Worm (Caenorhabditis elegans) whole organism, L1 larva: Measurements from ENCODE around the gene nhr-87.

Experiments
- C16A3.4 ChIP-seq: fragments of 150-350 bp; optimal IDR thresholded peaks from 2 replicates; lab custom pipeline; 2014; ENCODE audit warnings: missing biosample characterization, missing genetic modification characterization
- F16B12.6 ChIP-seq: fragments of 150-350 bp; optimal IDR thresholded peaks from 2 replicates; lab custom pipeline; 2014; ENCODE audit warnings: missing biosample characterization, missing genetic modification characterization
- aly-2 ChIP-seq: fragments of 150-350 bp; optimal IDR thresholded peaks from 2 replicates; lab custom pipeline; 2014; ENCODE audit warnings: missing biosample characterization, missing genetic modification characterization
- blmp-1 ChIP-seq: fragments of 150-350 bp; optimal IDR thresholded peaks from 2 replicates; lab custom pipeline; 2014; ENCODE audit warnings: missing biosample characterization, missing genetic modification characterization
- ceh-8 ChIP-seq: fragments of 200-800 bp; sonication (Bioruptor generic); optimal IDR thresholded peaks from 2 replicates; lab custom pipeline; 2018; ENCODE audit warnings: mild to moderate bottlenecking, missing genetic modification characterization, moderate library complexity, missing compliant biosample characterization
- ceh-88 ChIP-seq: fragments of 200-800 bp; sonication (Bioruptor generic); IDR thresholded peaks from 2 replicates; pipeline ENCODE4 v1.3.6; 2022; ENCODE audit warnings: missing genetic modification characterization, missing compliant biosample characterization
- ceh-90 ChIP-seq: sonication (generic microtip); optimal IDR thresholded peaks from 2 replicates; lab custom pipeline; 2016; ENCODE audit warnings: missing genetic modification characterization, missing compliant biosample characterization
- dpl-1 ChIP-seq, 3 experiments: fragments of 150-350 bp in 2 of 3; sonication (generic microtip) in 1 of 3; optimal IDR thresholded peaks; 2 replicates each; lab custom pipeline; 2014 to 2017; ENCODE audit warnings: missing biosample characterization in 3 of 3, missing genetic modification characterization in 3 of 3, missing genetic modification reagents in 3 of 3
- efl-1 ChIP-seq, 4 experiments: fragments of 150-350 bp; optimal IDR thresholded peaks in 3 of 4; peaks in 1 of 4; 1 replicate in 1 of 4; 2 replicates in 3 of 4; lab custom pipeline; 2014; ENCODE audit warnings: missing biosample characterization in 2 of 4, missing genetic modification characterization in 2 of 4, missing genetic modification reagents in 2 of 4
- egl-13 ChIP-seq: sonication (generic microtip); optimal IDR thresholded peaks from 2 replicates; lab custom pipeline; 2016; ENCODE audit warnings: missing genotype, missing genetic modification reagents, missing genetic modification characterization, missing compliant biosample characterization
- elt-2 ChIP-seq: sonication (generic microtip); optimal IDR thresholded peaks from 2 replicates; lab custom pipeline; 2016; ENCODE audit warnings: missing genetic modification characterization, mild to moderate bottlenecking, inconsistent platforms, missing compliant biosample characterization, missing genetic modification reagents
- elt-3 ChIP-seq, 6 experiments: fragments of 150-350 bp in 1 of 6; sonication (generic microtip); optimal IDR thresholded peaks; 2 replicates each; lab custom pipeline; 2017 to 2018; ENCODE audit warnings: missing biosample characterization in 6 of 6, missing genetic modification characterization in 6 of 6, inconsistent platforms in 1 of 6
- ets-5 ChIP-seq: fragments of 200-800 bp; sonication (Bioruptor generic); IDR thresholded peaks from 2 replicates; pipeline ENCODE4 v1.3.6; 2022; ENCODE audit warnings: missing genetic modification characterization, missing compliant biosample characterization
- grh-1 ChIP-seq: fragments of 200-800 bp; sonication (Bioruptor generic); IDR thresholded peaks from 2 replicates; pipeline ENCODE4 v1.3.6; 2022; ENCODE audit warnings: missing genetic modification reagents, missing genetic modification characterization, missing compliant biosample characterization
- hpl-2 ChIP-seq: fragments of 150-350 bp; optimal IDR thresholded peaks from 2 replicates; lab custom pipeline; 2014; ENCODE audit warnings: missing biosample characterization, missing genetic modification reagents, missing genetic modification characterization
- lin-14 ChIP-seq: fragments of 200-800 bp; sonication (Bioruptor generic); optimal IDR thresholded peaks from 2 replicates; lab custom pipeline; 2018; ENCODE audit warnings: mild to moderate bottlenecking, missing genetic modification characterization, moderate library complexity, missing compliant biosample characterization
- lin-15B ChIP-seq: fragments of 150-350 bp; sonication (generic microtip); optimal IDR thresholded peaks from 3 replicates; lab custom pipeline; 2014; ENCODE audit warnings: missing biosample characterization, missing genetic modification characterization
- lsy-2 ChIP-seq, 2 experiments: fragments of 150-350 bp; optimal IDR thresholded peaks; 2 replicates each; lab custom pipeline; 2014; ENCODE audit warnings: missing biosample characterization in 2 of 2, missing genetic modification characterization in 2 of 2
- mef-2 ChIP-seq: fragments of 150-350 bp; optimal IDR thresholded peaks from 2 replicates; lab custom pipeline; 2014; ENCODE audit warnings: missing biosample characterization, missing genetic modification characterization
- nhr-12 ChIP-seq: sonication (generic microtip); optimal IDR thresholded peaks from 2 replicates; lab custom pipeline; 2017; ENCODE audit warnings: missing biosample characterization, missing genetic modification characterization
- nhr-19 ChIP-seq: fragments of 200-800 bp; sonication (Bioruptor generic); conservative IDR thresholded peaks from 2 replicates; pipeline ENCODE4 v1.3.6; 2022; ENCODE audit warnings: missing genetic modification characterization, missing compliant biosample characterization
- nhr-237 ChIP-seq: fragments of 150-350 bp; optimal IDR thresholded peaks from 2 replicates; lab custom pipeline; 2014; ENCODE audit warnings: missing biosample characterization, missing genetic modification characterization
- nhr-84 ChIP-seq: sonication (generic microtip); optimal IDR thresholded peaks from 2 replicates; lab custom pipeline; 2017; ENCODE audit warnings: missing biosample characterization, missing genetic modification characterization
- nhr-85 ChIP-seq: sonication (generic microtip); peaks from one replicate; lab custom pipeline; 2016; ENCODE audit warnings: missing genetic modification characterization, inconsistent platforms, missing compliant biosample characterization
- pag-3 ChIP-seq: sonication (generic microtip); optimal IDR thresholded peaks from 2 replicates; lab custom pipeline; 2017; ENCODE audit warnings: missing genetic modification characterization, mild to moderate bottlenecking, missing compliant biosample characterization, antibody characterized with exemption, borderline replicate concordance; ENCODE audit not compliant: insufficient read depth
- pqm-1 ChIP-seq: sonication (generic microtip); optimal IDR thresholded peaks from 3 replicates; lab custom pipeline; 2017; ENCODE audit warnings: missing biosample characterization, missing genetic modification characterization
- rnt-1 ChIP-seq: sonication (generic microtip); optimal IDR thresholded peaks from 2 replicates; lab custom pipeline; 2016; ENCODE audit warnings: mild to moderate bottlenecking, missing genetic modification characterization, moderate library complexity, missing compliant biosample characterization
- tbx-2 ChIP-seq: sonication (generic microtip); optimal IDR thresholded peaks from 2 replicates; lab custom pipeline; 2016; ENCODE audit warnings: missing genetic modification characterization, missing compliant biosample characterization
- unc-30 ChIP-seq: sonication (generic microtip); optimal IDR thresholded peaks from 2 replicates; lab custom pipeline; 2017; ENCODE audit warnings: missing biosample characterization, missing genetic modification characterization
- unc-62 ChIP-seq: fragments of 150-350 bp; optimal IDR thresholded peaks from 2 replicates; lab custom pipeline; 2014; ENCODE audit warnings: missing biosample characterization, missing genetic modification reagents, missing genetic modification characterization
- unc-86 ChIP-seq: sonication (generic microtip); optimal IDR thresholded peaks from 2 replicates; lab custom pipeline; 2016; ENCODE audit warnings: missing genetic modification characterization, missing compliant biosample characterization
- vab-15 ChIP-seq: sonication (generic microtip); optimal IDR thresholded peaks from 2 replicates; lab custom pipeline; 2017; ENCODE audit warnings: missing genotype, mild to moderate bottlenecking, missing genetic modification characterization, missing compliant biosample characterization
- zag-1 ChIP-seq: fragments of 150-350 bp; optimal IDR thresholded peaks from 2 replicates; lab custom pipeline; 2014; ENCODE audit warnings: missing biosample characterization, missing genetic modification characterization
- ztf-4 ChIP-seq: fragments of 150-350 bp; optimal IDR thresholded peaks from 2 replicates; lab custom pipeline; 2014; ENCODE audit warnings: missing biosample characterization, missing genetic modification characterization

nhr-87 gene

DNA sequence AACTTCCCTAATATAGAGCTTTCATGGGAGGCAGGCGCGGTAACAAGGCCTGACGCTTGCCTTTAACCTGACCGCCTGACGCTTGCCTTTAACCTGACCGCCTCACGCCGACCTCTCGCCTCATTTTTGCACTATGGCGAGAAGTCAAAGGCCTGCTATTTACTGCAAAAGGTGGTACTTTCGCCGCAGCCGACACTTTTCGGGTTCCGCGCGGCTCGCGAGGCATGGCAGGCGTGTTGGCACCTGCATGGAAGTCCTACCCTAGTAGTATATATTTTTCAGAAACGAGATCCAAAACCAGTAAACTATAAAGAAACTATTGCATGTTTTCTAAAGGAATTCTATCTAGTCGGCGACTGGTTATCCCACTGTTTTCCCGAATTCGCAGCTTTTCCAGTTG, 4.9 kb downstream of the nhr-87 start:
- peak; percentile 2 for TF ChIP-seq nhr-85 (tag; lab: Kevin White, UChicago)
- no peak for TF ChIP-seq efl-1 (optimal IDR thresholded peaks at IDR 0.05; lab: Kevin White, UChicago)
- peak in 1 of 2 experiments; percentile 80 for TF ChIP-seq efl-1 (GFP tag; optimal IDR thresholded peaks at IDR 0.05 in 1 of 2; lab: Kevin White, UChicago)
- TF ChIP-seq lsy-2 (tag; optimal IDR thresholded peaks at IDR 0.05; lab: Kevin White, UChicago) = no peak
- no peak for TF ChIP-seq mef-2 (tag; lab: Kevin White, UChicago)

- no peak for TF ChIP-seq ztf-4
- TF ChIP-seq ceh-90 (tag; lab: Kevin White, UChicago) = no peak
- no peak for TF ChIP-seq tbx-2 (tag; lab: Kevin White, UChicago)
- TF ChIP-seq unc-86 = no peak
- no peak for TF ChIP-seq egl-13 (tag; lab: Kevin White, UChicago)
- TF ChIP-seq pag-3 (tag; lab: Kevin White, UChicago) = no peak
- TF ChIP-seq unc-62 (GFP tag; lab: Kevin White, UChicago) = no peak
- TF ChIP-seq aly-2 (tag; lab: Kevin White, UChicago) = no peak
- TF ChIP-seq nhr-237 (tag; lab: Kevin White, UChicago) = no peak
- no peak for TF ChIP-seq nhr-19
- no peak for TF ChIP-seq hpl-2 (GFP tag; lab: Kevin White, UChicago)
- TF ChIP-seq unc-30 (tag; lab: Kevin White, UChicago) = no peak
- TF ChIP-seq nhr-12 (tag; lab: Kevin White, UChicago) = no peak
- TF ChIP-seq efl-1 (optimal IDR thresholded peaks at IDR 0.05; lab: Kevin White, UChicago) = no peak
- no peak for TF ChIP-seq efl-1 (GFP tag; optimal IDR thresholded peaks at IDR 0.05 in 1 of 2; lab: Kevin White, UChicago)
- no peak for TF ChIP-seq ceh-8 (GFP tag; lab: Kevin White, UChicago)
- no peak for TF ChIP-seq grh-1 (GFP tag; lab: Robert Waterston, UW)
- TF ChIP-seq blmp-1 (tag; lab: Kevin White, UChicago) = no peak
- no peak for TF ChIP-seq ets-5 (GFP tag; lab: Robert Waterston, UW)
- TF ChIP-seq ceh-88 (GFP tag; lab: Robert Waterston, UW) = no peak
- TF ChIP-seq elt-2 (tag; lab: Kevin White, UChicago) = no peak
- TF ChIP-seq, all 84 proteins: peak for 0
Observed at ce11 chrIV:1631651-1632050, 7.8 kb downstream of the nhr-87 start, which contains the start of gene cpg-24. Gene cpg-24, plus strand, starts transcription at chrIV:1631951.

ce11 chrIV:1632593-1632992, 8.8 kb downstream of the nhr-87 start:
- TF ChIP-seq lin-15B (no peak), vab-15 (tag; lab: Kevin White, UChicago) (no peak), pqm-1 (tag; lab: Kevin White, UChicago) (no peak), dpl-1 (GFP tag; optimal IDR thresholded peaks at IDR 0.05; lab: Kevin White, UChicago) (no peak), zag-1 (tag; lab: Kevin White, UChicago) (no peak), nhr-12 (tag; lab: Kevin White, UChicago) (no peak), lin-14 (no peak), nhr-85 (tag; lab: Kevin White, UChicago) (no peak), nhr-84 (tag; lab: Kevin White, UChicago) (no peak), pag-3 (tag; lab: Kevin White, UChicago) (no peak), egl-13 (tag; lab: Kevin White, UChicago) (no peak), unc-30 (tag; lab: Kevin White, UChicago) (no peak), rnt-1 (tag; lab: Kevin White, UChicago) (no peak), F16B12.6 (tag; lab: Kevin White, UChicago) (no peak), nhr-237 (tag; lab: Kevin White, UChicago) (no peak)

ce11 chrIV:1633445-1633844, 9.6 kb downstream of the nhr-87 start, which contains the start of gene Y41D4B.6:
Gene Y41D4B.6, plus strand, starts transcription at chrIV:1633745.
- TF ChIP-seq zag-1 (tag; lab: Kevin White, UChicago) (no peak), elt-3 (tag; optimal IDR thresholded peaks at IDR 0.05; lab: Kevin White, UChicago) (no peak), pag-3 (tag; lab: Kevin White, UChicago) (no peak), C16A3.4 (tag; lab: Kevin White, UChicago) (no peak)
